Worm (Caenorhabditis elegans): ENCODE data around the gene dct-18.
A peak's percentile ranks its signal among the peaks of the same experiment; 100 is the strongest.

The dct-18 gene

ce11 chrII:12918960-12919553 is 12.6 kb upstream of the dct-18 start, which contains the start of the genes F58G1.2 and wago-4 (continued):
- no peak for TF ChIP-seq unc-30 (tag; optimal IDR thresholded peaks at IDR 0.05)
- no peak for TF ChIP-seq pax-3 (tag; optimal IDR thresholded peaks at IDR 0.05)
- no peak for TF ChIP-seq mef-2 (tag; optimal IDR thresholded peaks at IDR 0.05)
- no peak for TF ChIP-seq zag-1 (tag; optimal IDR thresholded peaks at IDR 0.05)
- 0 out of 2 replicates have a peak, but pooled peaks have one; percentile 3 for TF ChIP-seq isw-1 (GFP tag; IDR thresholded peaks at IDR 0.05)
- peak; percentile 8 for TF ChIP-seq mep-1 (tag; optimal IDR thresholded peaks at IDR 0.05)
- no peak for TF ChIP-seq fos-1 (tag; optimal IDR thresholded peaks at IDR 0.05)
- TF ChIP-seq elt-2 (tag; optimal IDR thresholded peaks at IDR 0.05), result no peak
- TF ChIP-seq lsy-2 (tag; optimal IDR thresholded peaks at IDR 0.05), result peak in 1 of 2 experiments; percentile 94

- no peak for TF ChIP-seq snu-23 (GFP tag; optimal IDR thresholded peaks at IDR 0.05)
- no peak for TF ChIP-seq nhr-20 (tag; optimal IDR thresholded peaks at IDR 0.05)
- no peak for TF ChIP-seq lin-35 (GFP tag; optimal IDR thresholded peaks at IDR 0.05)
- TF ChIP-seq isw-1 (GFP tag; IDR thresholded peaks at IDR 0.05), result no peak
These were observed 10.2 kb upstream of the dct-18 start for ce11 chrII:12921478-12921877.

- TF ChIP-seq lin-14 (GFP tag; optimal IDR thresholded peaks at IDR 0.05) (no peak), mab-9 (GFP tag; IDR thresholded peaks at IDR 0.05) (no peak), lin-35 (GFP tag; optimal IDR thresholded peaks at IDR 0.05) (no peak), hpl-2 (GFP tag; optimal IDR thresholded peaks at IDR 0.05) (no peak), nhr-47 (tag; optimal IDR thresholded peaks at IDR 0.05) (no peak), F16B12.6 (tag; optimal IDR thresholded peaks at IDR 0.05) (no peak), isw-1 (GFP tag; IDR thresholded peaks at IDR 0.05) (no peak), lin-13 (GFP tag; optimal IDR thresholded peaks at IDR 0.05) (no peak), egl-13 (tag; optimal IDR thresholded peaks at IDR 0.05) (no peak), lsy-2 (tag; optimal IDR thresholded peaks at IDR 0.05) (no peak), unc-30 (tag; optimal IDR thresholded peaks at IDR 0.05) (no peak), C04F5.9 (tag; optimal IDR thresholded peaks at IDR 0.05) (no peak), nhr-20 (tag; optimal IDR thresholded peaks at IDR 0.05) (no peak), fos-1 (tag; optimal IDR thresholded peaks at IDR 0.05) (no peak), pax-3 (tag; optimal IDR thresholded peaks at IDR 0.05) (no peak)
These were observed 8.4 kb upstream of the dct-18 start for ce11 chrII:12923225-12923624.

- no peak for TF ChIP-seq C16A3.4 (tag; optimal IDR thresholded peaks at IDR 0.05)
- no peak for TF ChIP-seq nhr-76 (tag; optimal IDR thresholded peaks at IDR 0.05)
- no peak for TF ChIP-seq nhr-84 (tag; optimal IDR thresholded peaks at IDR 0.05)
- TF ChIP-seq blmp-1 (tag; optimal IDR thresholded peaks at IDR 0.05), result no peak
- no peak for TF ChIP-seq vab-15 (tag; optimal IDR thresholded peaks at IDR 0.05)
- no peak for TF ChIP-seq aly-2 (tag; optimal IDR thresholded peaks at IDR 0.05)
- no peak for TF ChIP-seq ztf-11 (tag; optimal IDR thresholded peaks at IDR 0.05)
These were observed 6.1 kb upstream of the dct-18 start, which contains the start of gene F58G1.8 for ce11 chrII:12925551-12925950. TSS of gene F58G1.8 (minus strand) at chrII:12925651.

ce11 chrII:12928241-12928640 is 3.4 kb upstream of the dct-18 start, which contains the start of gene F58G1.3:
TSS of gene F58G1.3 (minus strand) at chrII:12928341.
- TF ChIP-seq alr-1 (tag; optimal IDR thresholded peaks at IDR 0.05; ENCODE audit: borderline replicate concordance) (no peak), fkh-10 (GFP tag; optimal IDR thresholded peaks at IDR 0.05) (no peak), lin-14 (GFP tag; optimal IDR thresholded peaks at IDR 0.05) (no peak), mab-9 (GFP tag; IDR thresholded peaks at IDR 0.05) (no peak), ceh-63 (GFP tag; optimal IDR thresholded peaks at IDR 0.05) (no peak), nhr-12 (tag; optimal IDR thresholded peaks at IDR 0.05) (no peak)

- TF ChIP-seq sup-37 (GFP tag; optimal IDR thresholded peaks at IDR 0.05) (no peak), efl-1 (optimal IDR thresholded peaks at IDR 0.05) (no peak), efl-1 (GFP tag; optimal IDR thresholded peaks at IDR 0.05 in 1 of 2) (peak in 1 of 2 experiments; percentile 49)
These were observed 1.5 kb upstream of the dct-18 start for ce11 chrII:12930138-12930537.

Data from whole organism, L1 larva.